Worm (Caenorhabditis elegans) whole organism, late embryonic: ENCODE measurements around the gene flp-14.

Source experiments
- K02D7.2 ChIP-seq: sonication (generic microtip); optimal IDR thresholded peaks from 2 replicates; lab custom pipeline; 2017; ENCODE audit warnings: mild to moderate bottlenecking, missing genetic modification characterization, missing compliant biosample characterization
- K09A11.1 ChIP-seq: sonication (generic microtip); optimal IDR thresholded peaks from 2 replicates; lab custom pipeline; 2017; ENCODE audit warnings: antibody characterized with exemption, mild to moderate bottlenecking, missing genetic modification characterization, missing compliant biosample characterization; ENCODE audit not compliant: insufficient read depth
- Y22D7AL.16 ChIP-seq: sonication (generic microtip); optimal IDR thresholded peaks from 2 replicates; lab custom pipeline; 2016; ENCODE audit warnings: missing genetic modification characterization, missing compliant biosample characterization
- che-1 ChIP-seq: sonication (generic microtip); optimal IDR thresholded peaks from 2 replicates; lab custom pipeline; 2016; ENCODE audit warnings: mild to moderate bottlenecking, missing genetic modification characterization, missing compliant biosample characterization
- dmd-4 ChIP-seq: sonication (generic microtip); optimal IDR thresholded peaks from 2 replicates; lab custom pipeline; 2016; ENCODE audit warnings: borderline replicate concordance, missing genetic modification characterization, missing compliant biosample characterization
- dve-1 ChIP-seq: sonication (generic microtip); optimal IDR thresholded peaks from 2 replicates; lab custom pipeline; 2017; ENCODE audit warnings: antibody characterized with exemption, mild to moderate bottlenecking, missing genetic modification characterization, missing compliant biosample characterization
- gmeb-2 ChIP-seq: sonication (generic microtip); optimal IDR thresholded peaks from 2 replicates; lab custom pipeline; 2016; ENCODE audit warnings: missing genetic modification characterization, inconsistent platforms, missing compliant biosample characterization
- hlh-8 ChIP-seq: sonication (generic microtip); optimal IDR thresholded peaks from 2 replicates; lab custom pipeline; 2016; ENCODE audit warnings: missing genotype, missing genetic modification characterization, missing compliant biosample characterization
- pat-9 ChIP-seq: fragments of 200-800 bp; sonication (Bioruptor generic); optimal IDR thresholded peaks from 2 replicates; lab custom pipeline; 2018; ENCODE audit warnings: mild to moderate bottlenecking, missing genetic modification characterization, moderate library complexity, missing compliant biosample characterization
- pqm-1 ChIP-seq: sonication (generic microtip); optimal IDR thresholded peaks from 2 replicates; lab custom pipeline; 2016; ENCODE audit warnings: missing genetic modification characterization, missing compliant biosample characterization
- ttx-3 ChIP-seq: sonication (generic microtip); optimal IDR thresholded peaks from 2 replicates; lab custom pipeline; 2016; ENCODE audit warnings: missing genetic modification reagents, missing genetic modification characterization, missing compliant biosample characterization

DNA sequence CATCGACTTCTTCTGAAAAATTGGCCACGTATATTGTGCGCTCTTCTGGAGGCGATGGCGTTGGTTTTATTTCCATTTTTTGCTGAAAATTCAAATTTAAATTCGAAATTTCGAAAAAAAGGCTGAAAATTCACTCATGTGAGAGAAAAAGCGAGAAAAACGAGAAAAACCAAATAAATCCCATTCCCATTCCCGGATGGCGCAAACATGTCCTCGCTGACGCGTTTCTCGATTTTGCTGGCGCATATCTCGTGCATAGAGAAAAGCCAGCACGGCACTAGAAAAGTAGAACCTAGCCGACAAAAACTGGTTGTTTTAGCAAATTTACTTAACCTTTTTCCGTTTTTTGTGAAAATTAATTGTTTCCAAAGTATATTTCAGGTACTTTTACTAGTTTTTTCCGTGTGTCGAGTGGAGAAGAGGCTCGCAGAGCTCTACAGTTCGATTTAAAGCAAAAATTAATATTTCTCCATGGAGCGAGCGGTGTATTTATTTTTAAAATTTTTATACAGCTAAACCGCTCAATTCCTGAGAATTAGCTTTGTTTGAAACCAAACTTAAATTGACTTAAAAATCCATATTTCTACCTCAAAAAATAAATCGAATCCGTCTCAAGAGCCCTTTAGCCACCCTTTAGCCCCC is 21.6 kb downstream of the flp-14 start, which contains the start of gene rbm-7:
- no peak for TF ChIP-seq hlh-8 (tag; lab: Kevin White, UChicago)
- TF ChIP-seq che-1 (tag; lab: Kevin White, UChicago), result no peak
- TF ChIP-seq ttx-3, result no peak
- no peak for TF ChIP-seq pqm-1
- TF ChIP-seq Y22D7AL.16 (tag; lab: Kevin White, UChicago), result no peak
- no peak for TF ChIP-seq dve-1
- no peak for TF ChIP-seq pat-9
- peak; percentile 59 for TF ChIP-seq K02D7.2 (tag; lab: Kevin White, UChicago)
- no peak for TF ChIP-seq gmeb-2 (tag; lab: Kevin White, UChicago)
- no peak for TF ChIP-seq dmd-4
- no peak for TF ChIP-seq K09A11.1 (tag; lab: Kevin White, UChicago)
